Worm (Caenorhabditis elegans) whole organism, early embryonic: Measurements from ENCODE around the gene lido-13.

Experiments used
- ama-1 ChIP-seq: fragments of 150-350 bp; optimal IDR thresholded peaks from 2 replicates; lab custom pipeline; 2014
- ceh-13 ChIP-seq: fragments of 200-800 bp; sonication (Bioruptor generic); optimal IDR thresholded peaks from 2 replicates; lab custom pipeline; 2018; ENCODE audit warnings: mild to moderate bottlenecking, missing genetic modification characterization, missing compliant biosample characterization
- ets-7 ChIP-seq: sonication (generic microtip); optimal IDR thresholded peaks from 2 replicates; lab custom pipeline; 2016; ENCODE audit warnings: missing genotype, missing genetic modification characterization, missing compliant biosample characterization
- flt-1 ChIP-seq: fragments of 200-800 bp; sonication (Bioruptor generic); IDR thresholded peaks from 2 replicates; pipeline ENCODE4 v1.3.6; 2022; ENCODE audit warnings: missing genetic modification characterization, missing compliant biosample characterization
- hmg-4 ChIP-seq: fragments of 200-800 bp; sonication (Bioruptor generic); optimal IDR thresholded peaks from 2 replicates; lab custom pipeline; 2018; ENCODE audit warnings: mild to moderate bottlenecking, missing genetic modification characterization, missing compliant biosample characterization
- scrt-1 ChIP-seq: fragments of 200-800 bp; sonication (Bioruptor generic); IDR thresholded peaks from 2 replicates; pipeline ENCODE4 v1.3.6; 2022; ENCODE audit warnings: missing genetic modification characterization, missing compliant biosample characterization
- sea-1 ChIP-seq: fragments of 200-800 bp; sonication (Bioruptor generic); conservative IDR thresholded peaks from 2 replicates; pipeline ENCODE4 v1.3.6; 2022; ENCODE audit warnings: missing genetic modification characterization, missing compliant biosample characterization

ce11 chrII:3100546-3100945 lies 46.4 kb upstream of the lido-13 start, which contains the start of gene srg-24:
- TF ChIP-seq ceh-13 (GFP tag; lab: Kevin White, UChicago) (no peak), scrt-1 (GFP tag; lab: Robert Waterston, UW) (no peak), ama-1 (no peak), sea-1 (GFP tag; lab: Robert Waterston, UW) (no peak), flt-1 (GFP tag; lab: Robert Waterston, UW) (no peak), hmg-4 (GFP tag; lab: Kevin White, UChicago) (no peak), ets-7 (tag; lab: Kevin White, UChicago) (no peak)
